Fruit fly (Drosophila melanogaster): Measurements from ENCODE around the gene Gr66a.
A peak's percentile ranks its signal among the peaks of the same experiment; 100 is the strongest.

The Gr66a gene

DNA sequence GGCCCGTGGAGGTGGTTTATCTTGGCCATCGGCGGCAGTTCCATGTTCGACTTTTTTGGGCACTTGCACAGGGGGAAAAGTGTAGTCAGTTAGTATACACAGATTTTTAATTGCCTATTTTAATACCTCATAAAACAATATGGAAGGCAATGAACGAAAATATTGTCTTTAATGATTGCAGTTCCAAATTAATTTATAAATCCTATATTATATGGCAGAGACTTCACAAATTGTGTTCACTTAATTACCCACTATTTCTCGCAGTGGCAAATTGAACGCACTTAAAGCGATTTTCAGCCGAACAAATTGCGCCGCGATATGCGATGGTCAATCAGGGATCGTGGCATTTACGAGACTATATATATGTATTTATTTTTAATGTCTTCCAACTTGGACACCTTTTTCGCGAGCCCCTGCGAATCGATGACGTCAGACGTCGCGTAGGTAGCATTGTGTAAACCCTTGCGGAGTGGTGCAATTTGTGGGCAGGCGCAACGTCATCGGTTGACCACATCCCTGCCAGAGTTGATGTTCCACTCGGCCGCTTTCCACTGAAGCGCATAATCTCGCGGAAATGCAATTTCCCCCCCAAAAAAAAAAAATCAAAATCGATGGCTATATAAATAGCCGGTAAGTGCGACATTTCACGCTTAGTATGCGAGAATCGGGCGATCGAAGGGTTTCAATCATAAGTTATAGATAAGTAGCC is 13.5 kb upstream of the Gr66a start, which contains the start of gene CG13670:
Gene CG13670 (plus strand): TSS at position 659 of the 709 bp plus-strand sequence.
- TF ChIP-seq noc (tag; optimal IDR thresholded peaks at IDR 0.05) = no peak

- TF ChIP-seq noc (tag; optimal IDR thresholded peaks at IDR 0.05) = no peak
Observed at dm6 chr3L:8318916-8319506, 12.2 kb upstream of the Gr66a start, which contains the start of gene CG43059. Gene CG43059 (minus strand): TSS chr3L:8318966.

DNA sequence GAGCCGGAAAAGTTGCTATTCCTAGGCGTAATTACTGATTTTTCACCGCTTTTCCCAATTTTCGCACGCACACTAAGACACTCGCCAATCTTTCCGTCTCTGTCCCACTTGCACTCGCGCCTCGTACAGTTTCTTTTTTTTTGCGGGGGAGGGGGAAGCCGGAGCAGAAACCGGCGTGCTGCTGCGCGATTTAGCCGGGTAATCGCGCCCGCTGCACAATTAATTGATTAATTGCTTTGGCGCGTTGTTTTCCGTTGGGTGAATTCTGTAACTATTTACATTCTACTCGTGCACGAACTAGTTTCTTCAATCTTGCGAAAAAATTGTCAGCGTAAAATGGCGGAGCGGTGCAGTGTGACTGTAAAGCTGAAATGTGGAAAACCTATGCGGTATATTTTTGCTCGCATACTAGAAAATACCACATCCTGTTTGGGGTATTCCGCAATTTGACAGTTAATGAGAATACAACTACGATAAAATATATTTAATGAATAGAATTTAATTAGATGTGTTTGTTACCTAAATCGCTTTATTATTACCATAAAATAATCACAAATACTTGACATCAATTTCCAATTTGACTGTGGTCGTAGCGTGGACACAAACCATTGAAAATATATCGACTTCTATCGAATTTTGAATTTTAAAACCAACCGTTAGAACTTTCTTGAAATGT is 8.5 kb upstream of the Gr66a start, which contains the start of gene Cpsf6:
Gene Cpsf6 (minus strand): TSS at position 362 of the 676 bp plus-strand sequence.
- no peak for TF ChIP-seq noc (tag; optimal IDR thresholded peaks at IDR 0.05)

dm6 chr3L:8314788-8315140 is 8.0 kb upstream of the Gr66a start:
- peak; percentile 5 for TF ChIP-seq noc (tag; optimal IDR thresholded peaks at IDR 0.05)

DNA sequence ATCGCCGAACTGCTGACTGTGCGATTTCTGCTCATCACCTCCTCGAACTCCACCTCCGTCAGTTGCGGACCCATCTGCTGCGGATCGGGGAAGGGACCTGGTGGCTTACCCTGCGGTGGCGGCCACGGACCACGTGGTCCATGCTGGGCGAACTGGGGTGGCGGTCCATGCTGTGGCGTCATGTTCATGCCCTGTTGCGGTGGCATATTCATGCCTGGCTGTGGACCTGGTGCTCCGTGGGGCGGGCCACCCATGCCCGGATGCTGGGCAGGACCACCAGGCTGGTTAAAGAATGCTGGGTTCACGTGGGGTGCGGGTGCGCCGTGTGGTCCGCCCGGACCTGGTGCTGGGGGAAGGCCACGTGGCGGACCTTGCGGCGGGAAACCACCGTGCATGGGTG is 5.5 kb upstream of the Gr66a start:
- TF ChIP-seq noc (tag; optimal IDR thresholded peaks at IDR 0.05) = no peak

DNA sequence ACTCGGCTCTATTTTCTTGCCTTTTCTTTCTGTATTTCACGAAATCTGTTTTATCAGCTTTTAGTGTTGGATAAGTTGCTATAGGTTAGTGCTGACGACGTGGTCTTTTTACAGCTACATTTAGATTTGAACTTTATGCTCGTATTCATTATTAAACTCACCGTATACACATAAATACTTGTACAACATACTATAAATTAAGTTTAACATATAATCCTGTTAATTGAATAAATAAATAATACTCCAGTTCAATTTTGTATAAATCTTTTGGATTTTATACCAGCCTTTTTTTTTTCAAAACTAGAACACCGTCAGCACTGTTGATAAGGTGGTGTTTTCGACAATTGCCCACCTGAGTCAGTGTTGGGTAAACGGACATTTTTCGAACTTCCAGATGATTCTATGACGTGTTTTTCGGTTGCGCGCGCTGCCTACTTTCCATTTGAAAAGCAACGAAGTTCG is 2.1 kb upstream of the Gr66a start, which contains the start of gene BI-1:
Gene BI-1 (minus strand): TSS at position 51 of the 462 bp plus-strand sequence.
- TF ChIP-seq noc (tag; optimal IDR thresholded peaks at IDR 0.05) = peak; percentile 82

DNA sequence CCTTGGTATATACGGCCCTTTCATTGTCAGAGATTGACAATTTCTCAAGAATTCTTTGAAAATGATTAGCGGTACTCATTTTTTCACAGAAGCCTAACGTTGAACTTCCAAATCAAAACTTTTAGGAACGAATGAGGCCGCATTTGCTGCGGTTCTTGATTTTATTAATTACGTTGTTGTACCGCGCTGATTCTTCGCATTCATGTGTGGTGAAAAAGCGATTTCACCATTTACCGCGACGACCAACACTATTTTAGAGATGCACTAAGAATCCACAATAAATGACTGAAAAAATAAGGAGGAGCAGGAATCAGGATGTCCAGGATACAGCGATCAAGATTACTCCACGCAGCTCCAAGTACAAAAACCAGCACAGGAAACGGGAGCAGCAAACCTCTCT is 2.9 kb downstream of the Gr66a start, which contains the start of the genes CG7194 and Sbp2:
Gene CG7194 (minus strand): TSS at position 148 of the 400 bp plus-strand sequence.
Gene Sbp2 (plus strand): TSS at position 246 of the 400 bp plus-strand sequence.
- no peak for TF ChIP-seq noc (tag; optimal IDR thresholded peaks at IDR 0.05)

dm6 chr3L:8299224-8300130 is 7.3 kb downstream of the Gr66a start, which contains the start of the genes Arl5 and CG13671:
Gene Arl5 (minus strand): TSS chr3L:8299839.
Gene CG13671 (plus strand): TSS chr3L:8300064.
- TF ChIP-seq noc (tag; optimal IDR thresholded peaks at IDR 0.05) = peak; percentile 49

- peak; percentile 12 for TF ChIP-seq noc (tag; optimal IDR thresholded peaks at IDR 0.05)
Observed at dm6 chr3L:8297488-8297887, 9.3 kb downstream of the Gr66a start.

DNA sequence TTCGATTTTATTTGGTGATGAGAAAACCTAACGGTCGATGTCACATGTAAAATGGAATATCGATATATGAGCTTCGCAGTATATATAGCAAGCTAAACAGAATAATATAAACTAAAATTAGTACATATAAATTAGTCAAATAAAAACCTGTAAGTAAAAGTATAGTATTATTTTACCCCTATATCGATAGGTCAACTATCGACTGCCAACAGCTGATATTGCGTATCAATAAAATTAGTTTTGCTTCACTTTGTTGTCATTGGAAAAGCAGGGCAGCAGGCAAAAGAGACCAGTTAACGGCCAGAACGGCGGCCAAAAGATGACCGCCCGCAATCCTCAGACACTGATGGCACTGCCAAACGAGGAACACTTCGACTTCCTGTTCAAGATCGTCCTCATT is 9.8 kb downstream of the Gr66a start, which contains the start of gene Rab19:
Gene Rab19 (plus strand): TSS at position 78 of the 400 bp plus-strand sequence.
- no peak for TF ChIP-seq noc (tag; optimal IDR thresholded peaks at IDR 0.05)

- no peak for TF ChIP-seq noc (tag; optimal IDR thresholded peaks at IDR 0.05)
Observed at dm6 chr3L:8295227-8295626, 11.6 kb downstream of the Gr66a start, which contains the start of gene CG7201. Gene CG7201 (minus strand): TSS chr3L:8295327.

dm6 chr3L:8289336-8290258 is 17.2 kb downstream of the Gr66a start, which contains the start of gene cert:
Gene cert (minus strand): TSS chr3L:8289870.
- peak; percentile 33 for TF ChIP-seq noc (tag; optimal IDR thresholded peaks at IDR 0.05)

- TF ChIP-seq noc (tag; optimal IDR thresholded peaks at IDR 0.05) = no peak
Observed at dm6 chr3L:8288396-8288795, 18.4 kb downstream of the Gr66a start.

DNA sequence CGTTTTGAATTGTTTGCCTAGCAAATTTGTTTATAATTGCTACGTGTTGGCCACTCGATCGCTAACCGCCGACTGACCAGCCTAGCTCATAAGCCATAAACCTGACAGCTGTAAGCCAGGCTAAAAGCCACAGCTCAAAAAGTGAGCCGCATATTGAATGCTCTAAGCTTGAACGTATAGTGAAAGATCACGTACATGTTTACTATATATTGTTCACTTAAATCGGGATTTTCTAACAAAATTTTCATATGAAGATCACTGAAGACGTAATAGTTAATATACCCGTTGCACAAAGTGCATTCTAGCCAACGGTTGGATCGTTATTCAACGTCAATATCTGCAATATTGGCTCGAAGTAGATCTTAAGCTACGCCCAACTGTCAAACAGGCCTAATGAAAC is 20.4 kb downstream of the Gr66a start:
- TF ChIP-seq noc (tag; optimal IDR thresholded peaks at IDR 0.05) = no peak

All from whole organism, larva.